Fruit fly (Drosophila melanogaster): Measurements from ENCODE around the gene CG33941.

- TF ChIP-seq CTCF (optimal IDR thresholded peaks at IDR 0.05) = no peak
- TF ChIP-seq CG8478 (optimal IDR thresholded peaks at IDR 0.05) = no peak
Observed at dm6 chr4:453303-453702, 14.0 kb upstream of the CG33941 start.
